Fruit fly (Drosophila melanogaster): ENCODE data around the gene CG42465.

CG42465 gene

DNA sequence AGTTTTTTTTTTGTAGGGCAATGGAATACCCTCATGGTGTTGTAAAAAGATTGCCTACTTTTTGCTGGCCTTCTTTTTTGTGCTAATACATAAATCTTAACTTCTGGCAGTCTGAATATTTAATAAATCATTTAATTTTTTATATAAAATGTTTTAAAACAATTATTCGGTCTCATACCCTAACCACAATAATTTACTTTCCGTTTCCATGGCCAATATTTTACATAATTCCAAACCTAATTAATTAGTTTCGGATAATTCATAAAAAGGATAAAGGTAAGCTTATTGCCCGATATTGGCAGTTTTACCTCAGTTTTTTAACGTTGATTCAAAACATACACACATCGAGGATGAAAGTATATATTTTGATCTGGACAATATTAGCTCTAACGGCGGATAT is at the start of gene CG42465:
Gene CG42465, plus strand, starts transcription at position 301 of the 400 bp plus-strand sequence.
- TF ChIP-seq insv (optimal IDR thresholded peaks at IDR 0.05) (no peak), Myc (optimal IDR thresholded peaks at IDR 0.05) (no peak), Sin3A (optimal IDR thresholded peaks at IDR 0.05) (no peak), psq (optimal IDR thresholded peaks at IDR 0.05) (no peak), ttk (optimal IDR thresholded peaks at IDR 0.05) (no peak), h (optimal IDR thresholded peaks at IDR 0.05) (no peak)

DNA sequence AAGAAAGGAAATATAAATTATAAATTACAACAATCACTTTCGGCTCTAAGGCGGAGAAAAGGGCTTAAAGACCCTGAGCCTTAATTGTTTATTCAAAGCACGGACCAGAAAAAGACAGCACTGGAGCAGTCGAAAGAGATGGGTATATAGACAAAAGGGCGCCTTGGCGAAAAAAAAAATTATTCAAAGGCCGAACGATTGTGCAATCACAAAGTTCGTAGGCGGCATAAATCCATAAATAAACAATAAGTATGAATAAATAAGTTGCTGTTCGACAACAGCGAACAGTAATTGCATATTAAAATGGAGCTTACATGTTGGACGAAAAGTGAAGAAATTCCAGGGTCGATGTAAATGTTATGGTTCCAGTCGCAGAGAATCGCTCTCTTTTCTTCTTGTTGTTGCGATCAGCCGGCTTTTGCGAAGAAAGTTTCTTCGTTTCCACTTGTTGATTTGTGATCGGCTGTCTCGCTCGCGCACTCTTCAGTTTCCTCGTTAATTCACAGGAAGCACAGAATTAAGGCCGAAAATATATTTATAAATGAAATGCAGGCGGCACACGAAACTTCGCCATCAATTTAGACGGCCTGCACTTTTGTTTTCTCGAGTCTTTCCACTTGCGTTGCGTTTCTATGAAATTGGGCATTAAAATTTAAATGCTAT is 44.9 kb upstream of the CG42465 start:
- TF ChIP-seq insv (optimal IDR thresholded peaks at IDR 0.05) (no peak), h (optimal IDR thresholded peaks at IDR 0.05) (no peak), Myc (optimal IDR thresholded peaks at IDR 0.05) (no peak), psq (optimal IDR thresholded peaks at IDR 0.05) (no peak), ttk (optimal IDR thresholded peaks at IDR 0.05) (no peak), Sin3A (optimal IDR thresholded peaks at IDR 0.05) (no peak)

DNA sequence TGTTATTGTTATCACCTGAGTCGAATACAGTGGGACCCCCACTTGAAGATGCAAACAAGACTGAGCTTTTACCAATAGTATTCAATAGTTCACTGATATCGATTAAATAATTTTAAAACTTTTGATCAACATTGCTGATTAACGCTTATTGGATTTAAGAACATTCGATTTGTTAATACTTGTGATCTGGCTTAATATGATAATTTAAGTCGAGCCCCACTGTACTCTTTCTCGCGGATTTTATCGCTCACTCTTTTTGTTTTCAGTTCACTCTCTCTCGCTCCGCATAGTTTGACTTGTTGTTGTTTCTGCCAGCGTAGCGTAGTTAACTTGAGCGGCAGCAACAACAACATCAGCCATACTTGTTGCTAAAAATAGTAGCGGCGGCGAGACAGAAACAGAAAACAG is 44.3 kb upstream of the CG42465 start:
- TF ChIP-seq h (optimal IDR thresholded peaks at IDR 0.05): no peak
- no peak for TF ChIP-seq ttk (optimal IDR thresholded peaks at IDR 0.05)
- no peak for TF ChIP-seq Sin3A (optimal IDR thresholded peaks at IDR 0.05)
- TF ChIP-seq insv (optimal IDR thresholded peaks at IDR 0.05): no peak
- no peak for TF ChIP-seq psq (optimal IDR thresholded peaks at IDR 0.05)
- no peak for TF ChIP-seq Myc (optimal IDR thresholded peaks at IDR 0.05)

- TF ChIP-seq insv (optimal IDR thresholded peaks at IDR 0.05) (no peak), Sin3A (optimal IDR thresholded peaks at IDR 0.05) (no peak)
These were observed 43.3 kb upstream of the CG42465 start, which contains the start of gene for for dm6 chr2L:3656667-3657066. for (minus strand) TSS chr2L:3656953.

DNA sequence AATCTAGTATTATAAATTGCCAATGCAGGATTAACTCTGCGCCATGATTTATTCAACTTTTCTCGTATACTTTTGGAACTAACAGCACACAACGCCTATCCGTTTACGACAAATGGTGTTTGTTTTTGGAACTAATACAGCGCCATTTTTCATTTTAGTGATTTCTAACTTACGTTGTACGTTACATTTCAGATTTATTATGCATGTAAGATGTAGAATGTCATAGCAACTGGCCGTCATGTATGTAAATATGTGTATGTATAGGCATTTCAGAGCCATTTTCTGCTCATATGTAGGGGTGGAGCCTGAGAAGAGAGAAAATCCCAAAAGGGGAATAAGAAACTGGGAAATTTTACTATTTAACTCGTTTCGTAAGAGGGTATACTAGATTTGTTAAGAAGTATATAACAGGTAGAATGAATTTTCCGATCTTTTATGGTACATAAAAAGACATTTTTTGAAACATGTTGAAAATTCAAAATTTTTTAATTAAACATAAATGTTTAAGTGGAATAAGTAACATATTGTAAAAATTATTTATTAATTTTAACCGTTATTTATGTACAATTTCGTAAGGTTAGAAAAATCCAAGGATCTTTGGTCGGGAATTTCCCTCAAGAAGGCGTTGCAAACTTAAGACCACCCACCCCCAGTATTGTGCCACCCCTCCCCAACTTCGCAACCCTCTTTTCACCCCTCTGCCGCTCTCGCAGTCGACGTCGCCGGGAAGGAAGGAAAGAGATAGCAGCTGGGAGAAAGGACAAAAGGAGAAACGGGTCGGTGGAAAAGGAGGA is 42.4 kb upstream of the CG42465 start:
- TF ChIP-seq psq (optimal IDR thresholded peaks at IDR 0.05) (no peak), Sin3A (optimal IDR thresholded peaks at IDR 0.05) (no peak), insv (optimal IDR thresholded peaks at IDR 0.05) (no peak), h (optimal IDR thresholded peaks at IDR 0.05) (no peak), Myc (optimal IDR thresholded peaks at IDR 0.05) (no peak), ttk (optimal IDR thresholded peaks at IDR 0.05) (no peak)

DNA sequence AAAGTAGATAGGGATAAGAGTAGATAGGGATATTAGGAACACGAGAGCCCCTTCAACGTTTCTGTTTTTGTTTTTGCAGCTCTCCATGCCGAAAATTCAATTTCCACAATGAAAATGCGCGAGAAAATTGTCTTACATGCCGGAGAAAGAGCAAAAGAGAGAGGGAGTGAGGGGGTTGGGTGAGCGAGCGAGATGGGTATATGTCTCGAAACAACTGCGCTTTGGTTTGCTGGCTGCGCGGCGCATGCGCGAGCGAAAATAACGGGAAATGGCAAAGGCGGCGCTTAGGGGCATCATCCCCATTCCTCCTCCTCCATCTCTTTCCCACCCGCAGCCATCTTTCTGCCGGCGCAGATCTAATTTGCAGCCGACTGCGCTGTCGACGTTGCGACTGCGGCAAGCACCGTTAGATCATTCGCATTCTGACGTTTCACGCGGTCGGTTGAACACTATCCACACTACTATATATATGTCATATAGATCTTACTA is 37.6 kb upstream of the CG42465 start, which contains the start of gene Drgx:
Gene Drgx, plus strand, starts transcription at position 439 of the 489 bp plus-strand sequence.
- TF ChIP-seq Sin3A (optimal IDR thresholded peaks at IDR 0.05) (no peak), h (optimal IDR thresholded peaks at IDR 0.05) (no peak), Myc (optimal IDR thresholded peaks at IDR 0.05) (no peak), psq (optimal IDR thresholded peaks at IDR 0.05) (no peak), ttk (optimal IDR thresholded peaks at IDR 0.05) (no peak), insv (optimal IDR thresholded peaks at IDR 0.05) (no peak)

DNA sequence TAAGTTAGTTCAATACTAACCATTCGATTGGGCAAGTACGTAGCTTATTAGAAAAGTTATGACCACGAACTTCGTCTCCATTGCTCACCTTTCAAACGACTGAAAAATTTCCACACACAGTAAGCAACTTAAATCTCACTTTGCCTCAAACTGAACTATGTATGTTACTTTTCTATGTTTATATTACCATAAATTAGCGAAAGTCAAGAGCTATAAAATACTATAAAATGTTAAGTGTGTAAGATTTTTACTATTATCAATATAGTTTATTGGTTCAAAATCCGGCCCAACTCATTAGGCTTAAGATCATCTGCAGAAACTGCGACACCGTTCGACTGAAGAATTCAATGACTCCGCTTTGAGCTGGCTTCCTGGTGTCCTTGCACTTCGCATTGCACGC is 31.5 kb upstream of the CG42465 start, which contains the start of gene Sfp24Ba:
Gene Sfp24Ba, minus strand, starts transcription at position 101 of the 400 bp plus-strand sequence.
- TF ChIP-seq h (optimal IDR thresholded peaks at IDR 0.05): no peak

DNA sequence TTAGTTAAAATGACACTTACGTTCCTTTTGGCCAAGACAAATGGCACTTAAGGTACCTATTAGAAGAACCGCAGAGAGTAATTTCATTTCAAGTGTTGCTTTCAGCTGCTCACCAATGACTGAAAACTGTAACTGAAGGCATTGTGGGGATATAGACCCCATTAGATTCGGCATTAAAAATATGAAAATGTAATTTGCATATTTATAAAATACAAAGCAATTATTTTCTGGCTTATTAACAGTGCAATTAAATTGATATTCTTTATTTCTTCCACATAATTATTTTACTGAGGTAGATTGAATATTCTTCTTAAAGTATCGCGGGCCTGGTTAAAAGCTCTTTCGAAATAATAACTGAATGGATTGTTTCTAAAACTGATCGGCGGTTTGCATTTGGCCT is 31.0 kb upstream of the CG42465 start, which contains the start of gene Sfp24Bd:
Gene Sfp24Bd, minus strand, starts transcription at position 101 of the 400 bp plus-strand sequence.
- TF ChIP-seq Sin3A (optimal IDR thresholded peaks at IDR 0.05) (no peak), psq (optimal IDR thresholded peaks at IDR 0.05) (no peak), ttk (optimal IDR thresholded peaks at IDR 0.05) (no peak), insv (optimal IDR thresholded peaks at IDR 0.05) (no peak), Myc (optimal IDR thresholded peaks at IDR 0.05) (no peak), h (optimal IDR thresholded peaks at IDR 0.05) (no peak)

DNA sequence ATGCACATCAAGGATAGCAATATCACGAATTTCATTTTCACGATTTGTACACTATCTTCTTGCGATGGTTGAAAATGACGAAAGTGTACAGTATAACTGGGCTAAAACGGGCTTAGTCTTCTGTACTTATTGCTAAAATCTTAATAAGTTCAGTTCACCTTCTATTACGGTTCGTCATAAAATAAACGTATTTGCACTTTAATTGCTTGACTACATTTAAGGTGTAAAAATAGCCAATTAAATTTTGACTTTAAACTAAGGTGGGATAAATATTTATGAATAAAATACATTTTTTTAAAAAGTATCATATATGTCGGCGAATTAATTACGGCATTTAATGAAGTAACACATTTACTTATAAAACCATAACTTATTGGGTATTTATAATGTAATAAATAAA is 30.3 kb upstream of the CG42465 start, which contains the start of gene Sfp24Bb:
Gene Sfp24Bb, minus strand, starts transcription at position 101 of the 400 bp plus-strand sequence.
- TF ChIP-seq psq (optimal IDR thresholded peaks at IDR 0.05): no peak
- TF ChIP-seq h (optimal IDR thresholded peaks at IDR 0.05): no peak
- no peak for TF ChIP-seq ttk (optimal IDR thresholded peaks at IDR 0.05)
- TF ChIP-seq insv (optimal IDR thresholded peaks at IDR 0.05): no peak

dm6 chr2L:3670481-3670880 is 29.5 kb upstream of the CG42465 start, which contains the start of gene Sfp24Bc:
Sfp24Bc (minus strand) TSS chr2L:3670581.
- TF ChIP-seq h (optimal IDR thresholded peaks at IDR 0.05) (no peak), ttk (optimal IDR thresholded peaks at IDR 0.05) (no peak), Myc (optimal IDR thresholded peaks at IDR 0.05) (no peak), insv (optimal IDR thresholded peaks at IDR 0.05) (no peak), Sin3A (optimal IDR thresholded peaks at IDR 0.05) (no peak), psq (optimal IDR thresholded peaks at IDR 0.05) (no peak)

DNA sequence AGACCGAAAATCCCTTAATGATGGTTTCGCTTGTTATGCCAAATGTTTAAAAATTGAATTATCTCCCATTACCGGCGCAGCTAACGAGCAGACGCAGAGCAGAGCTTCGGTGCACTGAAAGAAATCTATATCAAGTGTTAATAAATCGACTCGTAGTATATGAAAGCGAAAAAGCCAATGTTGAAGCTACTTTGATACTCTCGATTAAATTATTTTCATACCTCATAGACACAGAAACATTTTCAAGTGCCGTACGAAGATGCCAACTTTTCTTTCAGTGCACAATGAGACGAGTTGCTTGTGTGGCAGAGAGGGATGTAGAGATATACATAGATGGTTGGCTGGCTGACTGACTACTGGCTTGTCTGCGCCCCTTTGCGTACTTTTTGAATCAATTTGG is 24.2 kb upstream of the CG42465 start:
- TF ChIP-seq psq (optimal IDR thresholded peaks at IDR 0.05) (no peak), h (optimal IDR thresholded peaks at IDR 0.05) (no peak), Myc (optimal IDR thresholded peaks at IDR 0.05) (no peak), Sin3A (optimal IDR thresholded peaks at IDR 0.05) (no peak), insv (optimal IDR thresholded peaks at IDR 0.05) (no peak), ttk (optimal IDR thresholded peaks at IDR 0.05) (no peak)

dm6 chr2L:3681338-3681737 is 18.7 kb upstream of the CG42465 start:
- TF ChIP-seq Myc (optimal IDR thresholded peaks at IDR 0.05) (no peak), insv (optimal IDR thresholded peaks at IDR 0.05) (no peak), h (optimal IDR thresholded peaks at IDR 0.05) (no peak), Sin3A (optimal IDR thresholded peaks at IDR 0.05) (no peak), psq (optimal IDR thresholded peaks at IDR 0.05) (no peak), ttk (optimal IDR thresholded peaks at IDR 0.05) (no peak)

All from Kc167 (cell line).